Fruit fly (Drosophila melanogaster): Measurements from ENCODE around the gene dpr6.

DNA sequence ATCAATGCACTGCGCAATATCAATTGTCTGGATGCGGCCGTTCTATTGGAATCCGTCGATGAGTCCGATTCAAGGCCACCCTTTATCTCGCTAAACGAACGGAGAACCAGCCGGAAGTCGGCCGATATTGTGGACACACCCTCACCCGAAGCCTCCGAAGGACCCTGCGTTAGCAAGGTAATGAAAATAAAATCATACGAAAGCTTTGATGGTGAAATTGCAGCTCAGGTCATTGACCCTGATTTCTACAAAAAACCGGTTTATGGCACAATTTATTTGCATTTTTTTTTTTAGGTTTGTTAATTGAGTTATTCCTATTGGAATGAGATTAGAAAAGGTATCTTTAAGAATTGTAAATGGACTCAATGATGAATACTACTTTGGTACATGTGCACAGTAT is 5.3 kb upstream of the dpr6 start:
- TF ChIP-seq ttk (optimal IDR thresholded peaks at IDR 0.05) (no peak), psq (optimal IDR thresholded peaks at IDR 0.05) (no peak), Myc (optimal IDR thresholded peaks at IDR 0.05) (no peak), h (optimal IDR thresholded peaks at IDR 0.05) (no peak)

Measured in Kc167 (cell line).